Worm (Caenorhabditis elegans) whole organism, L4 larva: ENCODE results near the gene acdh-11.

Experiments used
- F44E2.7 ChIP-seq: fragments of 200-800 bp; sonication (Bioruptor generic); IDR thresholded peaks from 2 replicates; pipeline ENCODE4 v2.1.2; 2022; ENCODE audit warnings: missing genetic modification characterization, missing compliant biosample characterization
- Y5F2A.4 ChIP-seq: fragments of 200-800 bp; sonication (Bioruptor generic); optimal IDR thresholded peaks from 2 replicates; lab custom pipeline; 2018; ENCODE audit warnings: mild to moderate bottlenecking, missing genetic modification characterization, missing compliant biosample characterization
- Y75B8A.6 ChIP-seq: fragments of 200-800 bp; sonication (Bioruptor generic); IDR thresholded peaks from 2 replicates; pipeline ENCODE4 v1.3.6; 2022; ENCODE audit warnings: missing genetic modification reagents, missing genetic modification characterization, missing compliant biosample characterization
- aha-1 ChIP-seq: fragments of 150-350 bp; peaks from one replicate; lab custom pipeline; 2014; ENCODE audit warnings: missing biosample characterization, missing genetic modification characterization
- aly-2 ChIP-seq: sonication (generic microtip); optimal IDR thresholded peaks from 2 replicates; lab custom pipeline; 2018; ENCODE audit warnings: missing biosample characterization, missing genetic modification characterization
- attf-4 ChIP-seq: sonication (generic microtip); optimal IDR thresholded peaks from 3 replicates; lab custom pipeline; 2017; ENCODE audit warnings: missing biosample characterization, missing genetic modification characterization
- ceh-62 ChIP-seq: sonication (generic microtip); optimal IDR thresholded peaks from 2 replicates; lab custom pipeline; 2017; ENCODE audit warnings: missing biosample characterization, missing genetic modification characterization
- cey-2 ChIP-seq: sonication (generic microtip); optimal IDR thresholded peaks from 3 replicates; lab custom pipeline; 2017; ENCODE audit warnings: missing genetic modification characterization, mild to moderate bottlenecking, missing compliant biosample characterization, antibody characterized with exemption, borderline replicate concordance; ENCODE audit not compliant: insufficient read depth
- ctbp-1 ChIP-seq: fragments of 200-800 bp; sonication (Bioruptor generic); IDR thresholded peaks from 2 replicates; pipeline ENCODE4 v1.3.6; 2022; ENCODE audit warnings: missing genetic modification reagents, missing genetic modification characterization, missing compliant biosample characterization
- daf-19 ChIP-seq: fragments of 200-800 bp; sonication (Bioruptor generic); conservative IDR thresholded peaks from 2 replicates; pipeline ENCODE4 v1.3.6; 2022; ENCODE audit warnings: missing genetic modification characterization, missing compliant biosample characterization
- dmd-6 ChIP-seq: fragments of 200-800 bp; sonication (Bioruptor generic); IDR thresholded peaks from 2 replicates; pipeline ENCODE4 v1.3.6; 2022; ENCODE audit warnings: missing genetic modification reagents, missing genetic modification characterization, missing compliant biosample characterization
- dpl-1 ChIP-seq: fragments of 150-350 bp; optimal IDR thresholded peaks from 2 replicates; lab custom pipeline; 2014; ENCODE audit warnings: missing biosample characterization, missing genetic modification reagents, missing genetic modification characterization
- egl-27 ChIP-seq: sonication (generic microtip); optimal IDR thresholded peaks from 3 replicates; lab custom pipeline; 2017; ENCODE audit warnings: missing biosample characterization, missing genetic modification reagents, missing genetic modification characterization
- fkh-10 ChIP-seq: fragments of 150-350 bp; optimal IDR thresholded peaks from 2 replicates; lab custom pipeline; 2014; ENCODE audit warnings: missing biosample characterization, missing genetic modification reagents, missing genetic modification characterization
- gei-8 ChIP-seq: fragments of 200-800 bp; sonication (Bioruptor generic); optimal IDR thresholded peaks from 2 replicates; lab custom pipeline; 2018; ENCODE audit warnings: mild to moderate bottlenecking, missing genetic modification characterization, missing compliant biosample characterization
- hlh-11 ChIP-seq: fragments of 200-800 bp; sonication (Bioruptor generic); optimal IDR thresholded peaks from 2 replicates; lab custom pipeline; 2018; ENCODE audit warnings: mild to moderate bottlenecking, missing genetic modification characterization, missing compliant biosample characterization
- lin-1 ChIP-seq: fragments of 200-800 bp; sonication (Bioruptor generic); IDR thresholded peaks from 2 replicates; pipeline ENCODE4 v1.3.6; 2022; ENCODE audit warnings: missing genetic modification reagents, missing genetic modification characterization, missing compliant biosample characterization
- lin-15B ChIP-seq: fragments of 150-350 bp; sonication (generic microtip); optimal IDR thresholded peaks from 3 replicates; lab custom pipeline; 2014; ENCODE audit warnings: missing biosample characterization, missing genetic modification characterization
- lin-38 ChIP-seq: fragments of 200-800 bp; sonication (Bioruptor generic); IDR thresholded peaks from 2 replicates; pipeline ENCODE4 v1.3.6; 2022; ENCODE audit warnings: missing genetic modification reagents, missing genetic modification characterization, missing compliant biosample characterization
- lsy-2 ChIP-seq, 2 experiments: fragments of 150-350 bp in 1 of 2; sonication (generic microtip) in 1 of 2; optimal IDR thresholded peaks; 2 replicates each; lab custom pipeline; 2014 to 2017; ENCODE audit warnings: missing biosample characterization in 2 of 2, missing genetic modification characterization in 2 of 2
- madf-9 ChIP-seq: fragments of 200-800 bp; sonication (Bioruptor generic); conservative IDR thresholded peaks from 2 replicates; pipeline ENCODE4 v1.3.6; 2022; ENCODE audit warnings: missing genetic modification reagents, missing genetic modification characterization, missing compliant biosample characterization
- mes-2 ChIP-seq: sonication (generic microtip); optimal IDR thresholded peaks from 2 replicates; lab custom pipeline; 2016; ENCODE audit warnings: missing genotype, mild to moderate bottlenecking, missing genetic modification characterization, missing compliant biosample characterization; ENCODE audit not compliant: poor library complexity, severe bottlenecking
- nhr-25 ChIP-seq: sonication (generic microtip); optimal IDR thresholded peaks from 2 replicates; lab custom pipeline; 2017; ENCODE audit warnings: missing genetic modification characterization, mild to moderate bottlenecking, missing compliant biosample characterization, antibody characterized with exemption, moderate library complexity, borderline replicate concordance; ENCODE audit not compliant: insufficient read depth
- nhr-6 ChIP-seq: fragments of 150-350 bp; optimal IDR thresholded peaks from 2 replicates; lab custom pipeline; 2014; ENCODE audit warnings: missing biosample characterization, missing genetic modification characterization
- pqm-1 ChIP-seq: sonication (generic microtip); optimal IDR thresholded peaks from 2 replicates; lab custom pipeline; 2017; ENCODE audit warnings: missing biosample characterization, missing genetic modification characterization
- rbr-2 ChIP-seq: sonication (generic microtip); optimal IDR thresholded peaks from 2 replicates; lab custom pipeline; 2016; ENCODE audit warnings: missing genotype, missing genetic modification characterization, missing compliant biosample characterization
- skn-1 ChIP-seq: fragments of 150-350 bp; optimal IDR thresholded peaks from 2 replicates; lab custom pipeline; 2014; ENCODE audit warnings: missing biosample characterization, missing genetic modification characterization
- snpc-1.2 ChIP-seq: fragments of 200-800 bp; sonication (Bioruptor generic); IDR thresholded peaks from 2 replicates; pipeline ENCODE4 v1.3.6; 2022; ENCODE audit warnings: missing genetic modification reagents, missing genetic modification characterization, missing compliant biosample characterization
- tra-1 ChIP-seq: fragments of 200-800 bp; sonication (Bioruptor generic); IDR thresholded peaks from 2 replicates; pipeline ENCODE4 v1.3.6; 2022; ENCODE audit warnings: missing genetic modification reagents, missing genetic modification characterization, missing compliant biosample characterization
- unc-62 ChIP-seq, 3 experiments: fragments of 150-350 bp in 1 of 3; sonication (generic microtip); optimal IDR thresholded peaks in 2 of 3; peaks in 1 of 3; 1 replicate in 1 of 3; 2 replicates in 2 of 3; lab custom pipeline; 2014 to 2017; ENCODE audit warnings: missing biosample characterization in 3 of 3, missing genetic modification characterization in 3 of 3, missing genetic modification reagents in 3 of 3, missing genotype in 1 of 3
- zag-1 ChIP-seq: fragments of 150-350 bp; optimal IDR thresholded peaks from 2 replicates; lab custom pipeline; 2014; ENCODE audit warnings: missing biosample characterization, missing genetic modification characterization
- zfp-2 ChIP-seq: sonication (generic microtip); optimal IDR thresholded peaks from 2 replicates; lab custom pipeline; 2016; ENCODE audit warnings: mild to moderate bottlenecking, missing genetic modification characterization, missing compliant biosample characterization
- ztf-11 ChIP-seq: fragments of 150-350 bp; optimal IDR thresholded peaks from 2 replicates; lab custom pipeline; 2014; ENCODE audit warnings: missing biosample characterization, missing genetic modification characterization

Gene acdh-11

ce11 chrIII:10575320-10575719, 9.3 kb downstream of the acdh-11 start, which contains the start of gene Y45F3A.4:
Gene Y45F3A.4 (minus strand): TSS chrIII:10575420.
- TF ChIP-seq Y5F2A.4 (GFP tag; lab: Kevin White, UChicago) (no peak), tra-1 (GFP tag; lab: Robert Waterston, UW) (0 out of 2 replicates have a peak, but pooled peaks have one; percentile 8)

- TF ChIP-seq lin-38 (GFP tag; lab: Robert Waterston, UW), result 0 out of 2 replicates have a peak, but pooled peaks have one; percentile 24
- TF ChIP-seq, all 104 proteins: peak for 1; not testable (repeated sequence) for 103
These were observed 10.3 kb downstream of the acdh-11 start for ce11 chrIII:10576316-10576715.

- TF ChIP-seq skn-1, result no peak
- peak in 1 of 2 experiments; percentile 72 for TF ChIP-seq unc-62 (GFP tag; optimal IDR thresholded peaks at IDR 0.05 in 1 of 2; lab: Kevin White, UChicago)
- no peak for TF ChIP-seq unc-62 (tag; optimal IDR thresholded peaks at IDR 0.05; lab: Kevin White, UChicago)
These were observed 11.7 kb downstream of the acdh-11 start for ce11 chrIII:10577782-10578181.

- TF ChIP-seq dpl-1 (GFP tag; lab: Kevin White, UChicago), result no peak
- TF ChIP-seq zfp-2 (tag; lab: Kevin White, UChicago), result no peak
- no peak for TF ChIP-seq cey-2
- no peak for TF ChIP-seq lin-15B (tag; lab: Kevin White, UChicago)
- no peak for TF ChIP-seq hlh-11
- TF ChIP-seq Y75B8A.6 (GFP tag; lab: Robert Waterston, UW), result no peak
These were observed 12.8 kb downstream of the acdh-11 start for ce11 chrIII:10578873-10579272.

ce11 chrIII:10580206-10580605, 14.1 kb downstream of the acdh-11 start:
- TF ChIP-seq dpl-1 (GFP tag; lab: Kevin White, UChicago) (no peak), unc-62 (GFP tag; optimal IDR thresholded peaks at IDR 0.05 in 1 of 2; lab: Kevin White, UChicago) (no peak), unc-62 (tag; optimal IDR thresholded peaks at IDR 0.05; lab: Kevin White, UChicago) (no peak), egl-27 (tag; lab: Kevin White, UChicago) (no peak), aha-1 (tag; lab: Kevin White, UChicago) (peak; percentile 71), gei-8 (GFP tag; lab: Kevin White, UChicago) (no peak), lsy-2 (tag; optimal IDR thresholded peaks at IDR 0.05; lab: Kevin White, UChicago) (no peak), aly-2 (tag; lab: Kevin White, UChicago) (no peak)

- TF ChIP-seq zag-1 (tag; lab: Kevin White, UChicago) (no peak), ctbp-1 (GFP tag; lab: Robert Waterston, UW) (0 out of 2 replicates have a peak, but pooled peaks have one; percentile 37)
These were observed 17.4 kb downstream of the acdh-11 start for ce11 chrIII:10583483-10583882.

ce11 chrIII:10586243-10586642, 20.2 kb downstream of the acdh-11 start, which contains the start of gene Y45F3A.5:
Gene Y45F3A.5 (minus strand): TSS chrIII:10586343.
- TF ChIP-seq F44E2.7 (GFP tag; lab: Robert Waterston, UW) (no peak), rbr-2 (tag; lab: Kevin White, UChicago) (no peak), zfp-2 (tag; lab: Kevin White, UChicago) (no peak), lin-1 (GFP tag; lab: Robert Waterston, UW) (no peak), madf-9 (GFP tag; lab: Robert Waterston, UW) (no peak), nhr-25 (tag; lab: Kevin White, UChicago) (no peak), fkh-10 (GFP tag; lab: Kevin White, UChicago) (no peak), mes-2 (no peak), attf-4 (tag; lab: Kevin White, UChicago) (no peak), snpc-1.2 (no peak), pqm-1 (no peak), dmd-6 (no peak), ceh-62 (tag; lab: Kevin White, UChicago) (no peak), nhr-6 (no peak), ztf-11 (tag; lab: Kevin White, UChicago) (no peak), daf-19 (no peak)
